Fruit fly (Drosophila melanogaster) whole organism, embryonic: ENCODE data around the gene CG13367.

Experiments
- ATbp ChIP-seq: fragments of 200-800 bp; sonication (Bioruptor generic); optimal IDR thresholded peaks from 2 replicates; lab custom pipeline; 2017; ENCODE audit warnings: missing biosample characterization, mild to moderate bottlenecking, missing genetic modification characterization, missing genetic modification reagents
- Antp ChIP-seq: fragments of 200-800 bp; sonication (Bioruptor generic); optimal IDR thresholded peaks from 3 replicates; lab custom pipeline; 2016; ENCODE audit warnings: missing biosample characterization, missing genetic modification characterization
- Asciz ChIP-seq: fragments of 200-800 bp; sonication (Bioruptor generic); optimal IDR thresholded peaks from 2 replicates; lab custom pipeline; 2017; ENCODE audit warnings: missing biosample characterization, mild to moderate bottlenecking, missing genetic modification characterization, missing genetic modification reagents
- Atf-2 ChIP-seq: fragments of 200-800 bp; sonication (Bioruptor generic); optimal IDR thresholded peaks from 2 replicates; lab custom pipeline; 2016; ENCODE audit warnings: missing biosample characterization, missing genetic modification characterization
- CG11723 ChIP-seq: fragments of 200-800 bp; sonication (Bioruptor generic); optimal IDR thresholded peaks from 2 replicates; lab custom pipeline; 2017; ENCODE audit warnings: missing biosample characterization, mild to moderate bottlenecking, missing genetic modification characterization
- CG12299 ChIP-seq: fragments of 200-800 bp; sonication (Bioruptor generic); optimal IDR thresholded peaks from 2 replicates; lab custom pipeline; 2018; ENCODE audit warnings: missing biosample characterization, mild to moderate bottlenecking, missing genetic modification characterization
- CG12769 ChIP-seq: fragments of 200-800 bp; sonication (Bioruptor generic); optimal IDR thresholded peaks from 2 replicates; lab custom pipeline; 2019; ENCODE audit warnings: missing biosample characterization, mild to moderate bottlenecking, missing genetic modification characterization, moderate library complexity
- CG14860 ChIP-seq: fragments of 200-800 bp; sonication (Bioruptor generic); IDR thresholded peaks from 3 replicates; pipeline ENCODE4 v1.3.6; 2022; ENCODE audit warnings: missing biosample characterization, missing genetic modification characterization; ENCODE audit not compliant: partially characterized antibody
- CG1603 ChIP-seq: fragments of 200-800 bp; sonication (Bioruptor generic); optimal IDR thresholded peaks from 2 replicates; lab custom pipeline; 2019; ENCODE audit warnings: missing biosample characterization, mild to moderate bottlenecking, missing genetic modification characterization, moderate library complexity
- CG16863 ChIP-seq: fragments of 200-800 bp; sonication (Bioruptor generic); optimal IDR thresholded peaks from 3 replicates; lab custom pipeline; 2016; ENCODE audit warnings: missing biosample characterization, missing genetic modification characterization
- CG17186 ChIP-seq: fragments of 200-800 bp; sonication (Bioruptor generic); optimal IDR thresholded peaks from 3 replicates; lab custom pipeline; 2017; ENCODE audit warnings: missing biosample characterization, missing genetic modification reagents, missing genetic modification characterization
- CG18764 ChIP-seq: fragments of 200-800 bp; sonication (Bioruptor generic); optimal IDR thresholded peaks from 3 replicates; lab custom pipeline; 2016; ENCODE audit warnings: missing biosample characterization, missing genetic modification characterization
- CG31224 ChIP-seq: fragments of 200-800 bp; sonication (Bioruptor generic); IDR thresholded peaks from 2 replicates; pipeline ENCODE4 v1.3.6; 2022; ENCODE audit warnings: missing biosample characterization, missing genetic modification characterization
- CG3726 ChIP-seq: fragments of 200-800 bp; sonication (Bioruptor generic); IDR thresholded peaks from 3 replicates; pipeline ENCODE4, ENCODE4 v1.3.6; 2022; ENCODE audit warnings: missing biosample characterization, missing genetic modification characterization
- CG4282 ChIP-seq: fragments of 200-800 bp; sonication (Bioruptor generic); optimal IDR thresholded peaks from 2 replicates; lab custom pipeline; 2016; ENCODE audit warnings: missing biosample characterization, missing genetic modification characterization
- CG6683 ChIP-seq: fragments of 200-800 bp; sonication (Bioruptor generic); optimal IDR thresholded peaks from 2 replicates; lab custom pipeline; 2017; ENCODE audit warnings: missing biosample characterization, mild to moderate bottlenecking, missing genetic modification characterization, missing genetic modification reagents
- CG7271 ChIP-seq: fragments of 200-800 bp; sonication (Bioruptor generic); optimal IDR thresholded peaks from 2 replicates; lab custom pipeline; 2018; ENCODE audit warnings: missing biosample characterization, mild to moderate bottlenecking, missing genetic modification characterization, moderate library complexity
- CG7556 ChIP-seq: fragments of 200-800 bp; sonication (Bioruptor generic); optimal IDR thresholded peaks from 2 replicates; lab custom pipeline; 2017; ENCODE audit warnings: missing biosample characterization, mild to moderate bottlenecking, missing genetic modification characterization
- CG8290 ChIP-seq, 3 experiments: fragments of 200-800 bp; sonication (Bioruptor generic); optimal IDR thresholded peaks; 2 replicates each; lab custom pipeline; 2016 to 2019; ENCODE audit warnings: missing biosample characterization in 3 of 3, missing genetic modification characterization in 3 of 3, mild to moderate bottlenecking in 2 of 3, moderate library complexity in 1 of 3
- CG8478 ChIP-seq: fragments of >200 bp; optimal IDR thresholded peaks from 2 replicates; lab custom pipeline; 2018
- Doc2 ChIP-seq: fragments of 200-800 bp; sonication (Bioruptor generic); IDR thresholded peaks from 2 replicates; pipeline ENCODE4 v1.3.6; 2022; ENCODE audit warnings: missing biosample characterization, missing genetic modification characterization
- Doc3 ChIP-seq: fragments of 200-800 bp; sonication (Bioruptor generic); IDR thresholded peaks from 3 replicates; pipeline ENCODE4 v1.3.6; 2022; ENCODE audit warnings: missing biosample characterization, missing genetic modification characterization; ENCODE audit not compliant: partially characterized antibody
- Dp ChIP-seq: fragments of 200-800 bp; sonication (Bioruptor generic); optimal IDR thresholded peaks from 2 replicates; lab custom pipeline; 2018; ENCODE audit warnings: missing biosample characterization, mild to moderate bottlenecking, missing genetic modification characterization, moderate library complexity
- Fer1 ChIP-seq: fragments of 200-800 bp; sonication (Bioruptor generic); optimal IDR thresholded peaks from 2 replicates; lab custom pipeline; 2017; ENCODE audit warnings: missing biosample characterization, mild to moderate bottlenecking, missing genetic modification characterization
- Fer3 ChIP-seq: fragments of 200-800 bp; sonication (Bioruptor generic); optimal IDR thresholded peaks from 2 replicates; lab custom pipeline; 2018; ENCODE audit warnings: missing biosample characterization, mild to moderate bottlenecking, missing genetic modification characterization, moderate library complexity
- Gsc ChIP-seq: fragments of 200-800 bp; sonication (Bioruptor generic); IDR thresholded peaks from 2 replicates; pipeline ENCODE4 v1.3.6; 2022; ENCODE audit warnings: missing biosample characterization, missing genetic modification characterization
- Jarid2 ChIP-seq: fragments of 200-800 bp; sonication (Bioruptor generic); optimal IDR thresholded peaks from 3 replicates; lab custom pipeline; 2017; ENCODE audit warnings: mild to moderate bottlenecking, missing biosample characterization, missing genetic modification reagents, missing genetic modification characterization
- Max ChIP-seq: fragments of 200-800 bp; sonication (Bioruptor generic); optimal IDR thresholded peaks from 2 replicates; lab custom pipeline; 2016; ENCODE audit warnings: missing biosample characterization, mild to moderate bottlenecking, missing genetic modification characterization
- Neu2 ChIP-seq: fragments of 200-800 bp; sonication (Bioruptor generic); optimal IDR thresholded peaks from 3 replicates; lab custom pipeline; 2016; ENCODE audit warnings: missing biosample characterization, missing genetic modification characterization, borderline replicate concordance
- Nf-YC ChIP-seq: fragments of 200-800 bp; optimal IDR thresholded peaks from 3 replicates; lab custom pipeline; 2019; ENCODE audit warnings: missing biosample characterization, mild to moderate bottlenecking, missing genetic modification characterization, moderate library complexity
- Ptx1 ChIP-seq: fragments of 200-800 bp; sonication (Bioruptor generic); IDR thresholded peaks from 2 replicates; pipeline ENCODE4 v1.3.6; 2022; ENCODE audit warnings: missing biosample characterization, missing genetic modification characterization
- Rfx ChIP-seq: fragments of 200-800 bp; sonication (Bioruptor generic); IDR thresholded peaks from 2 replicates; pipeline ENCODE4 v1.3.6; 2022; ENCODE audit warnings: missing biosample characterization, missing genetic modification characterization
- Sin3A ChIP-seq: fragments of >200 bp; optimal IDR thresholded peaks from 2 replicates; lab custom pipeline; 2018
- Six4 ChIP-seq: fragments of 200-800 bp; sonication (Bioruptor generic); optimal IDR thresholded peaks from 2 replicates; lab custom pipeline; 2016; ENCODE audit warnings: missing biosample characterization, missing genetic modification characterization
- bab2 ChIP-seq: fragments of 200-800 bp; sonication (Bioruptor generic); optimal IDR thresholded peaks from 2 replicates; lab custom pipeline; 2016; ENCODE audit warnings: missing biosample characterization, missing genetic modification characterization
- bigmax ChIP-seq: fragments of 200-800 bp; sonication (Bioruptor generic); optimal IDR thresholded peaks from 2 replicates; lab custom pipeline; 2018; ENCODE audit warnings: missing biosample characterization, mild to moderate bottlenecking, missing genetic modification characterization
- crp ChIP-seq, 2 experiments: fragments of 200-800 bp; sonication (Bioruptor generic); optimal IDR thresholded peaks; 2 replicates in 1 of 2; 3 replicates in 1 of 2; lab custom pipeline; 2017; ENCODE audit warnings: missing biosample characterization in 2 of 2, missing genetic modification characterization in 2 of 2, mild to moderate bottlenecking in 1 of 2, moderate library complexity in 1 of 2
- gcm2 ChIP-seq: fragments of 200-800 bp; sonication (Bioruptor generic); optimal IDR thresholded peaks from 2 replicates; lab custom pipeline; 2016; ENCODE audit warnings: missing biosample characterization, missing genetic modification characterization
- gsb ChIP-seq: fragments of 200-800 bp; sonication (Bioruptor generic); IDR thresholded peaks from 2 replicates; pipeline ENCODE4 v1.3.6; 2022; ENCODE audit warnings: missing biosample characterization, missing genetic modification characterization
- inv ChIP-seq: fragments of 200-800 bp; sonication (Bioruptor generic); IDR thresholded peaks from 2 replicates; pipeline ENCODE4 v1.3.6; 2022; ENCODE audit warnings: missing biosample characterization, missing genetic modification characterization; ENCODE audit not compliant: partially characterized antibody
- mld ChIP-seq: fragments of 200-800 bp; sonication (Bioruptor generic); IDR thresholded peaks from 3 replicates; pipeline ENCODE4 v1.3.6; 2022; ENCODE audit warnings: missing biosample characterization, missing genetic modification characterization; ENCODE audit not compliant: partially characterized antibody
- p53 ChIP-seq: fragments of 200-800 bp; sonication (Bioruptor generic); optimal IDR thresholded peaks from 2 replicates; lab custom pipeline; 2016; ENCODE audit warnings: missing biosample characterization, missing genetic modification characterization
- pho ChIP-seq: fragments of 200-800 bp; sonication (Bioruptor generic); optimal IDR thresholded peaks from 2 replicates; lab custom pipeline; 2016; ENCODE audit warnings: missing biosample characterization, missing genetic modification characterization
- pzg ChIP-seq: fragments of 200-800 bp; sonication (Bioruptor generic); optimal IDR thresholded peaks from 3 replicates; lab custom pipeline; 2018; ENCODE audit warnings: missing biosample characterization, mild to moderate bottlenecking, missing genetic modification characterization, moderate library complexity
- scrt ChIP-seq: fragments of 200-800 bp; sonication (Bioruptor generic); optimal IDR thresholded peaks from 2 replicates; lab custom pipeline; 2018; ENCODE audit warnings: missing biosample characterization, mild to moderate bottlenecking, missing genetic modification characterization, moderate library complexity
- sim ChIP-seq: fragments of 200-800 bp; sonication (Bioruptor generic); IDR thresholded peaks from 2 replicates; pipeline ENCODE4 v1.3.6; 2022; ENCODE audit warnings: missing biosample characterization, missing genetic modification characterization
- ssp ChIP-seq: fragments of 200-800 bp; sonication (Bioruptor generic); IDR thresholded peaks from 2 replicates; pipeline ENCODE4 v1.3.6; 2022; ENCODE audit warnings: missing biosample characterization, missing genetic modification characterization
- tup ChIP-seq: fragments of 200-800 bp; sonication (Bioruptor generic); optimal IDR thresholded peaks from 2 replicates; lab custom pipeline; 2016; ENCODE audit warnings: missing biosample characterization, mild to moderate bottlenecking, missing genetic modification characterization, moderate library complexity
- wor ChIP-seq: fragments of 200-800 bp; sonication (Bioruptor generic); IDR thresholded peaks from 2 replicates; pipeline ENCODE4 v1.3.6; 2022; ENCODE audit warnings: missing biosample characterization, missing genetic modification characterization
- zfh1 ChIP-seq: fragments of 200-800 bp; sonication (Bioruptor generic); IDR thresholded peaks from 3 replicates; pipeline ENCODE4 v1.3.6; 2022; ENCODE audit warnings: missing biosample characterization, missing genetic modification characterization

The CG13367 gene

DNA sequence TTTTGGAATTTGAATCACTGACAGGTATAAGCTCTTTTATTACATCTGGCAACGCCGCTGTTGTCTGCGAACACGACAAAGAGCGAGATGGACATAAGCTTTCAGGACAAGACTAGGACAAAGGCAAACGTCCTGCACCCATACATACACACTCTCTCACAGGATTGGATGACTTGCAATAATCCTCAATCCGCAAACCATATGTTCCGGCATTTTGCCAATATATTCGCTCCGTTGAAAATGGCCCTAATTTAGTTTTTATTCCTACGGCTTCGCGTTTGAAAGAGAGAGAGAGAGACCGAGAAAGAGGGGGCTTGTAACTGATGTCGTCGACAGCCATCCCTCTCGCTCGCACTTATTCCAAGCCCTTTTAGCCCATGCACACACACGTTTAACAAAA lies 9.7 kb downstream of the CG13367 start (continued):
- TF ChIP-seq Dp (GFP tag; lab: Kevin White, UChicago) (peak; percentile 25), CG8478 (lab: Kevin White, UChicago) (peak; percentile 82), crp (GFP tag; optimal IDR thresholded peaks at IDR 0.05; lab: Kevin White, UChicago) (peak in 1 of 2 experiments; percentile 75), CG8290 (GFP tag; optimal IDR thresholded peaks at IDR 0.05; lab: Kevin White, UChicago) (no peak), CG8290 (tag; optimal IDR thresholded peaks at IDR 0.05; lab: Kevin White, UChicago) (peak in 1 of 2 experiments; percentile 2), ATbp (GFP tag; lab: Kevin White, UChicago) (no peak), Ptx1 (GFP tag; lab: Robert Waterston, UW) (no peak), Atf-2 (GFP tag; lab: Kevin White, UChicago) (no peak), pzg (GFP tag; lab: Kevin White, UChicago) (peak; percentile 31), Fer1 (GFP tag; lab: Kevin White, UChicago) (peak; percentile 17), CG1603 (peak; percentile 14), Nf-YC (peak; percentile 69), CG7271 (no peak), scrt (GFP tag; lab: Kevin White, UChicago) (no peak)

DNA sequence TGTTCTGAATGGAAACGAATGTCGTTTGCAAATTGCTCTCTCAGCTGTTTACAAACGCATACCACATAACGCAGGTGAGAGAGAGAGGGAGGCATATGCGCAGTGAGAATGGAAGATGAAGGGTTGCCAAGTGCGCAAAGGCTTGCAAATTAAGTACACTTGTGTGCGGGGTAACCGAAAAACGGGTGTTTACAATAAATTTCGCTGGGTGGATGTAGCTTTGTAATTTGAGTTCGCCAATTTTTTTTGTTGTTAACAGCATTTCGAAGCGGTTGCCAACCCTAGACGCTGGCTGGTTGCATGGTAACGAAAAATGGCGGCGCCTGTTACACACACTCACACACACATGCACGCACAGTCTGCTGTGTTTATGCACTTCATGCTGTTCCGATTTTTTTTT lies 10.4 kb downstream of the CG13367 start:
- TF ChIP-seq Antp (GFP tag; lab: Kevin White, UChicago) (peak; percentile 97), inv (no peak), Max (GFP tag; lab: Kevin White, UChicago) (peak; percentile 86), Fer1 (GFP tag; lab: Kevin White, UChicago) (peak; percentile 95), CG31224 (GFP tag; lab: Robert Waterston, UW) (peak; percentile 90), zfh1 (GFP tag; lab: Robert Waterston, UW) (peak; percentile 98), wor (GFP tag; lab: Robert Waterston, UW) (peak; percentile 92), pho (GFP tag; lab: Kevin White, UChicago) (peak; percentile 88), Fer3 (peak; percentile 95), CG16863 (GFP tag; lab: Kevin White, UChicago) (peak; percentile 94), gsb (GFP tag; lab: Robert Waterston, UW) (peak; percentile 91), CG14860 (no peak), Neu2 (GFP tag; lab: Kevin White, UChicago) (peak; percentile 76), Rfx (GFP tag; lab: Robert Waterston, UW) (peak; percentile 98), tup (GFP tag; lab: Kevin White, UChicago) (peak; percentile 91), Doc3 (no peak), gcm2 (peak; percentile 96), CG18764 (GFP tag; lab: Kevin White, UChicago) (peak; percentile 96), Doc2 (GFP tag; lab: Robert Waterston, UW) (peak; percentile 80), mld (GFP tag; lab: Robert Waterston, UW) (no peak), Sin3A (lab: Kevin White, UChicago) (no peak), bab2 (GFP tag; lab: Kevin White, UChicago) (peak; percentile 92), CG6683 (GFP tag; lab: Kevin White, UChicago) (peak; percentile 83), Asciz (GFP tag; lab: Kevin White, UChicago) (peak; percentile 94), CG7556 (peak; percentile 92), CG4282 (peak; percentile 85), bigmax (peak; percentile 57), sim (GFP tag; lab: Robert Waterston, UW) (peak; percentile 93), CG12299 (tag; lab: Kevin White, UChicago) (peak; percentile 92), CG17186 (peak; percentile 89), ssp (peak; percentile 85), Gsc (GFP tag; lab: Robert Waterston, UW) (peak; percentile 71), CG11723 (GFP tag; lab: Kevin White, UChicago) (peak; percentile 96), CG3726 (GFP tag; lab: Robert Waterston, UW) (peak; percentile 95), Six4 (GFP tag; lab: Kevin White, UChicago) (peak; percentile 89), p53 (peak; percentile 81), Jarid2 (GFP tag; lab: Kevin White, UChicago) (no peak), CG12769 (peak; percentile 98)
